Worm (Caenorhabditis elegans) whole organism, L1 larva: Measurements from ENCODE around the gene str-55.

ENCODE experiments used
- aha-1 ChIP-seq: fragments of 150-350 bp; optimal IDR thresholded peaks from 2 replicates; lab custom pipeline; 2014; ENCODE audit warnings: missing biosample characterization, missing genetic modification characterization
- ama-1 ChIP-seq: fragments of 150-350 bp; optimal IDR thresholded peaks from 2 replicates; lab custom pipeline; 2014
- ceh-63 ChIP-seq: fragments of 200-800 bp; sonication (Bioruptor generic); optimal IDR thresholded peaks from 2 replicates; lab custom pipeline; 2018; ENCODE audit warnings: mild to moderate bottlenecking, missing genetic modification characterization, missing compliant biosample characterization
- ceh-8 ChIP-seq: fragments of 200-800 bp; sonication (Bioruptor generic); optimal IDR thresholded peaks from 2 replicates; lab custom pipeline; 2018; ENCODE audit warnings: mild to moderate bottlenecking, missing genetic modification characterization, moderate library complexity, missing compliant biosample characterization
- ceh-90 ChIP-seq: sonication (generic microtip); optimal IDR thresholded peaks from 2 replicates; lab custom pipeline; 2016; ENCODE audit warnings: missing genetic modification characterization, missing compliant biosample characterization
- dpl-1 ChIP-seq, 3 experiments: fragments of 150-350 bp in 2 of 3; sonication (generic microtip) in 1 of 3; optimal IDR thresholded peaks; 2 replicates each; lab custom pipeline; 2014 to 2017; ENCODE audit warnings: missing biosample characterization in 3 of 3, missing genetic modification characterization in 3 of 3, missing genetic modification reagents in 3 of 3
- efl-3 ChIP-seq: fragments of 200-800 bp; sonication (Bioruptor generic); optimal IDR thresholded peaks from 2 replicates; lab custom pipeline; 2018; ENCODE audit warnings: mild to moderate bottlenecking, missing genetic modification characterization, missing compliant biosample characterization
- egl-13 ChIP-seq: sonication (generic microtip); optimal IDR thresholded peaks from 2 replicates; lab custom pipeline; 2016; ENCODE audit warnings: missing genotype, missing genetic modification reagents, missing genetic modification characterization, missing compliant biosample characterization
- egl-27 ChIP-seq, 2 experiments: fragments of 150-350 bp in 1 of 2; sonication (generic microtip); optimal IDR thresholded peaks; 3 replicates each; lab custom pipeline; 2017 to 2018; ENCODE audit warnings: missing biosample characterization in 2 of 2, missing genetic modification characterization in 2 of 2, missing genetic modification reagents in 2 of 2
- elt-2 ChIP-seq: sonication (generic microtip); optimal IDR thresholded peaks from 2 replicates; lab custom pipeline; 2016; ENCODE audit warnings: missing genetic modification characterization, mild to moderate bottlenecking, inconsistent platforms, missing compliant biosample characterization, missing genetic modification reagents
- elt-3 ChIP-seq, 6 experiments: fragments of 150-350 bp in 1 of 6; sonication (generic microtip); optimal IDR thresholded peaks; 2 replicates each; lab custom pipeline; 2017 to 2018; ENCODE audit warnings: missing biosample characterization in 6 of 6, missing genetic modification characterization in 6 of 6, inconsistent platforms in 1 of 6
- fkh-4 ChIP-seq: sonication (generic microtip); optimal IDR thresholded peaks from 2 replicates; lab custom pipeline; 2016; ENCODE audit warnings: missing compliant biosample characterization, missing genetic modification characterization, borderline replicate concordance
- fkh-8 ChIP-seq: sonication (generic microtip); optimal IDR thresholded peaks from 2 replicates; lab custom pipeline; 2016; ENCODE audit warnings: mild to moderate bottlenecking, missing genetic modification characterization, missing compliant biosample characterization
- fos-1 ChIP-seq: fragments of 150-350 bp; optimal IDR thresholded peaks from 2 replicates; lab custom pipeline; 2014; ENCODE audit warnings: missing biosample characterization, missing genetic modification characterization
- hlh-4 ChIP-seq: sonication (generic microtip); optimal IDR thresholded peaks from 2 replicates; lab custom pipeline; 2016; ENCODE audit warnings: mild to moderate bottlenecking, missing genetic modification characterization, missing compliant biosample characterization
- hpl-2 ChIP-seq: fragments of 150-350 bp; optimal IDR thresholded peaks from 2 replicates; lab custom pipeline; 2014; ENCODE audit warnings: missing biosample characterization, missing genetic modification reagents, missing genetic modification characterization
- jun-1 ChIP-seq: fragments of 150-350 bp; optimal IDR thresholded peaks from 2 replicates; lab custom pipeline; 2014; ENCODE audit warnings: missing biosample characterization, missing genetic modification reagents, missing genetic modification characterization
- lin-14 ChIP-seq: fragments of 200-800 bp; sonication (Bioruptor generic); optimal IDR thresholded peaks from 2 replicates; lab custom pipeline; 2018; ENCODE audit warnings: mild to moderate bottlenecking, missing genetic modification characterization, moderate library complexity, missing compliant biosample characterization
- nhr-12 ChIP-seq: sonication (generic microtip); optimal IDR thresholded peaks from 2 replicates; lab custom pipeline; 2017; ENCODE audit warnings: missing biosample characterization, missing genetic modification characterization
- nhr-237 ChIP-seq: fragments of 150-350 bp; optimal IDR thresholded peaks from 2 replicates; lab custom pipeline; 2014; ENCODE audit warnings: missing biosample characterization, missing genetic modification characterization
- nhr-28 ChIP-seq: fragments of 150-350 bp; optimal IDR thresholded peaks from 2 replicates; lab custom pipeline; 2014; ENCODE audit warnings: missing biosample characterization, missing genetic modification characterization
- nhr-47 ChIP-seq: sonication (generic microtip); optimal IDR thresholded peaks from 2 replicates; lab custom pipeline; 2016; ENCODE audit warnings: mild to moderate bottlenecking, missing genetic modification characterization, moderate library complexity, missing compliant biosample characterization
- nhr-76 ChIP-seq: sonication (generic microtip); optimal IDR thresholded peaks from 2 replicates; lab custom pipeline; 2017; ENCODE audit warnings: missing biosample characterization, missing genetic modification characterization
- nhr-77 ChIP-seq: fragments of 150-350 bp; optimal IDR thresholded peaks from 2 replicates; lab custom pipeline; 2014; ENCODE audit warnings: missing biosample characterization, missing genetic modification characterization
- nhr-84 ChIP-seq: sonication (generic microtip); optimal IDR thresholded peaks from 2 replicates; lab custom pipeline; 2017; ENCODE audit warnings: missing biosample characterization, missing genetic modification characterization
- nhr-90 ChIP-seq: sonication (generic microtip); optimal IDR thresholded peaks from 2 replicates; lab custom pipeline; 2016; ENCODE audit warnings: mild to moderate bottlenecking, missing genetic modification characterization, missing compliant biosample characterization; ENCODE audit not compliant: poor library complexity
- pqm-1 ChIP-seq: sonication (generic microtip); optimal IDR thresholded peaks from 3 replicates; lab custom pipeline; 2017; ENCODE audit warnings: missing biosample characterization, missing genetic modification characterization
- rnt-1 ChIP-seq: sonication (generic microtip); optimal IDR thresholded peaks from 2 replicates; lab custom pipeline; 2016; ENCODE audit warnings: mild to moderate bottlenecking, missing genetic modification characterization, moderate library complexity, missing compliant biosample characterization
- skn-1 ChIP-seq: fragments of 150-350 bp; optimal IDR thresholded peaks from 2 replicates; lab custom pipeline; 2014; ENCODE audit warnings: missing biosample characterization, missing genetic modification characterization
- sptf-1 ChIP-seq: fragments of 150-350 bp; optimal IDR thresholded peaks from 2 replicates; lab custom pipeline; 2014; ENCODE audit warnings: missing biosample characterization, missing genetic modification characterization
- sup-37 ChIP-seq: fragments of 200-800 bp; sonication (Bioruptor generic); optimal IDR thresholded peaks from 2 replicates; lab custom pipeline; 2018; ENCODE audit warnings: mild to moderate bottlenecking, missing genetic modification characterization, missing compliant biosample characterization
- tlp-1 ChIP-seq: fragments of 150-350 bp; optimal IDR thresholded peaks from 2 replicates; lab custom pipeline; 2014; ENCODE audit warnings: missing biosample characterization, missing genetic modification characterization
- zag-1 ChIP-seq: fragments of 150-350 bp; optimal IDR thresholded peaks from 2 replicates; lab custom pipeline; 2014; ENCODE audit warnings: missing biosample characterization, missing genetic modification characterization
- zip-4 ChIP-seq: fragments of 200-800 bp; sonication (Bioruptor generic); optimal IDR thresholded peaks from 2 replicates; lab custom pipeline; 2018; ENCODE audit warnings: mild to moderate bottlenecking, missing genetic modification characterization, moderate library complexity, missing compliant biosample characterization
- ztf-11 ChIP-seq, 2 experiments: sonication (generic microtip); optimal IDR thresholded peaks; 2 replicates each; lab custom pipeline; 2016 to 2017; ENCODE audit warnings: missing genetic modification characterization in 2 of 2, missing biosample characterization in 1 of 2, missing compliant biosample characterization in 1 of 2

str-55 gene

DNA sequence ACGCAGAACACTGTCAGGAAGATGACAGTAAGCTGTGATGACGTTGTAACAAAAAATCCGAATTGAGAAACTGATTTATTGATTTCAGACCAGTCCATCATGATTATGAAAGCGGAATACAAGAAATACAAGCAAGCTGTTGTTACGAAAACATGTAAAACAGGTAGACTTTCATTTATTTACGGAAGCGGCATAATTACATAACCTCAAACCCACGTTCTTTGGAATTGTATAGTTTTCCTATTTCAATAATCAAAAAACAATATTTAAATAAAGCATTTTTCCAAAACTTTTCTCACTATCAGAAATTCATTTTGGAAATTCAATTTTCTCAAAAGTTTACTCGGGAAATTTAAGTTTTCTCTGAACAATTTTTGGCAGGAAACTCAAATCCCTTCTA, 41.8 kb upstream of the str-55 start, which contains the start of gene str-15:
Gene str-15 (minus strand): TSS at position 101 of the 400 bp plus-strand sequence.
- TF ChIP-seq zag-1 (tag; lab: Kevin White, UChicago), result no peak
- TF ChIP-seq fkh-4 (tag; lab: Kevin White, UChicago), result no peak
- no peak for TF ChIP-seq ztf-11 (tag; optimal IDR thresholded peaks at IDR 0.05; lab: Kevin White, UChicago)
- TF ChIP-seq dpl-1 (GFP tag; optimal IDR thresholded peaks at IDR 0.05; lab: Kevin White, UChicago), result no peak
- no peak for TF ChIP-seq nhr-90 (tag; lab: Kevin White, UChicago)
- no peak for TF ChIP-seq ceh-8 (GFP tag; lab: Kevin White, UChicago)
- TF ChIP-seq sup-37 (GFP tag; lab: Kevin White, UChicago), result no peak
- no peak for TF ChIP-seq ceh-63 (GFP tag; lab: Kevin White, UChicago)
- TF ChIP-seq nhr-77 (tag; lab: Kevin White, UChicago), result no peak
- TF ChIP-seq pqm-1 (tag; lab: Kevin White, UChicago), result no peak

DNA sequence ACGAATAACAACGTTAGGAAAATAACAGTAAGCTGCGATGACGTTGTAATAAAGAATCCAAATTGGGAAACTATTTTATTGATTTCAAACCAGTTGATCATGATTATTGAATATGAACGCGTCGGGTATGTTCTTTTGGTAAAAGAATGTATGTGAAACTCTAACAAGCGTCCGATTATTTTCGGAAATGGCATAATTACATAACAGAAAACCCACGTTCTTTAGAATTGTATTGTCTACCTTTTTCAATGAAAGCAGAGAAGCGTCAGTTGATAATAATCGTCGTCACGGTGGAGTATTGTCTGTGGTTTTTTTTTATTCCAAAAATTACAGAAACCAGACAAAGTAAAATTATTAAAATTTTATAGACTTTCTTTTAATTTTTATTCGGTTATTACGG, 38.2 kb upstream of the str-55 start, which contains the start of gene str-14:
Gene str-14 (minus strand): TSS at position 101 of the 400 bp plus-strand sequence.
- TF ChIP-seq fos-1, result no peak
- no peak for TF ChIP-seq nhr-76 (tag; lab: Kevin White, UChicago)
- TF ChIP-seq sup-37 (GFP tag; lab: Kevin White, UChicago), result no peak
- no peak for TF ChIP-seq fkh-8
- no peak for TF ChIP-seq sptf-1 (tag; lab: Kevin White, UChicago)
- no peak for TF ChIP-seq nhr-47 (tag; lab: Kevin White, UChicago)
- TF ChIP-seq elt-3 (tag; optimal IDR thresholded peaks at IDR 0.05; lab: Kevin White, UChicago), result no peak
- no peak for TF ChIP-seq nhr-84
- TF ChIP-seq ceh-90 (tag; lab: Kevin White, UChicago), result no peak
- no peak for TF ChIP-seq aha-1 (tag; lab: Kevin White, UChicago)
- no peak for TF ChIP-seq rnt-1 (tag; lab: Kevin White, UChicago)

DNA sequence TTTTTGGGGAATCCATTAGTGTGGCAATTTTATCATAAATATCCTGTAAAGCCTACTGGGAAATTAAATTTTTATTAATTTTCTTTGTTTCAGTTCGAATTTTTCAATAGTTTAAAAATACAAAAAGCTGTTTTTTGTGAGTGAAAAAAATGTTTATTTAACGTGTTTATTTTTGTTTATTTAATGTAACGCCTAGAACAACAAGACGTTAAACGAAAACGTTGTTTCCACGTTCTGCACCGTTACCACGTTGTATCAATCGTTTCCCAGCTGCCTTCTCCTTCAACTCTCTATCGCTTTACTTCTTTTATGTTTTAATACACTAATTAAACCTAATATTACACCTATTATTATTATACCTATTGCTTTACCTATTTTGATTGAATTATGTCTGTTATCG, 30.8 kb upstream of the str-55 start, which contains the start of gene T08G3.13:
Gene T08G3.13 (plus strand): TSS at position 301 of the 400 bp plus-strand sequence.
- TF ChIP-seq nhr-90 (tag; lab: Kevin White, UChicago) (no peak), nhr-76 (tag; lab: Kevin White, UChicago) (no peak), fkh-4 (tag; lab: Kevin White, UChicago) (no peak), lin-14 (no peak), egl-27 (tag; optimal IDR thresholded peaks at IDR 0.05; lab: Kevin White, UChicago) (no peak), tlp-1 (tag; lab: Kevin White, UChicago) (no peak), nhr-77 (tag; lab: Kevin White, UChicago) (no peak), egl-13 (tag; lab: Kevin White, UChicago) (no peak), hlh-4 (tag; lab: Kevin White, UChicago) (no peak), elt-2 (tag; lab: Kevin White, UChicago) (no peak)

DNA sequence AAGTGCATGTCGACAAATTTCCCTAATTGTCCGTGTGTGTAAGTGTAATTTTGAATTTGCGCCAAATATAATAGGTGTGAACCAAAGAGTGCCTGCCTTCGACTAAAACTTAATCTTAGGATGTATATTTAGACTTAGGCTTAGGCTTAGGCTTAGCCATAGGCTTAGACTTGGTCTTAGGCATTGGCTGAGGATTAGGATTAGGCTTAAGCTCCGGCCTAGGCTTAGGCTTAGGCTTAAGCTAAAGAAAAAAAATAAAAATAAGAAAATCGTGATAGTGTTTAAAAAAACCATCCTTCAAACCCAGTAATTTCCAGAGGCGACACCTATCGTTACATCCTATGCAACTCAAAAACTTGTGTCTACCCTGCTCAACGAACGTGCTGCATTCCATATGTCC, 29.3 kb upstream of the str-55 start:
- TF ChIP-seq hlh-4 (tag; lab: Kevin White, UChicago) (no peak), nhr-77 (tag; lab: Kevin White, UChicago) (no peak), hpl-2 (no peak), ama-1 (lab: Kevin White, UChicago) (no peak), jun-1 (tag; lab: Kevin White, UChicago) (no peak), aha-1 (tag; lab: Kevin White, UChicago) (no peak), efl-3 (GFP tag; lab: Kevin White, UChicago) (no peak)

DNA sequence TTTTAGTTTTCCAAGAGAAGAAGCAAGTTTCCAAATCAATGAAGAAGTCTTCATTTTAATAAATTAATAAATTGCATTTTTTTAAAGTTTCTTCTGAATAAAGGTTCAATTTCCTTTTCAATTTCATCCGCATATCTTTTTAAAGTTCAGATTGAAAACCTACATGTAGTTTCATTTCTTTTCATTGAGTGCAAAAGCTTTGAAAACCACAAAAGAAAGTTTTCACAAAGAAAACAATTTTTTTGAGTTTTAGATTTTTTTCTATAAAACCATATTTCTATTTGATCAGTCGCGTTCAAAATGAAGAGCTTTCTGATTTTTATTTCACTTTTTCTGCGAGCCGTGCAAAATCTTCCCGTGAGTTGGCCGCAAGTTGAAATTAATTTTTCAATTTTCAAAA, 28.8 kb upstream of the str-55 start, which contains the start of gene T08G3.6:
Gene T08G3.6 (plus strand): TSS at position 301 of the 400 bp plus-strand sequence.
- TF ChIP-seq hpl-2 (no peak), egl-13 (tag; lab: Kevin White, UChicago) (no peak), nhr-28 (tag; lab: Kevin White, UChicago) (no peak), egl-27 (tag; optimal IDR thresholded peaks at IDR 0.05; lab: Kevin White, UChicago) (no peak), zip-4 (GFP tag; lab: Kevin White, UChicago) (no peak), skn-1 (tag; lab: Kevin White, UChicago) (no peak), nhr-237 (tag; lab: Kevin White, UChicago) (no peak), nhr-12 (no peak), ceh-8 (GFP tag; lab: Kevin White, UChicago) (no peak)
